Worm (Caenorhabditis elegans) whole organism, L4 larva: Measurements from ENCODE around the gene col-147.
"Not testable (repeated sequence)": the region's sequence is repeated elsewhere in the genome, so short reads cannot be mapped to it uniquely, and the experiment has no call there.

Experiments used
- ama-1 ChIP-seq: fragments of 150-350 bp; optimal IDR thresholded peaks from 2 replicates; lab custom pipeline; 2014; ENCODE audit warnings: inconsistent platforms, mixed read lengths
- ceh-20 ChIP-seq: fragments of 200-800 bp; sonication (Bioruptor generic); IDR thresholded peaks from 2 replicates; pipeline ENCODE4 v1.3.6; 2022; ENCODE audit warnings: missing genetic modification reagents, missing genetic modification characterization, missing compliant biosample characterization
- ceh-82 ChIP-seq: sonication (generic microtip); optimal IDR thresholded peaks from 2 replicates; lab custom pipeline; 2017; ENCODE audit warnings: missing biosample characterization, missing genetic modification characterization
- dpl-1 ChIP-seq: fragments of 150-350 bp; optimal IDR thresholded peaks from 2 replicates; lab custom pipeline; 2014; ENCODE audit warnings: missing biosample characterization, missing genetic modification reagents, missing genetic modification characterization
- jun-1 ChIP-seq: fragments of 150-350 bp; optimal IDR thresholded peaks from 2 replicates; lab custom pipeline; 2014; ENCODE audit warnings: missing biosample characterization, missing genetic modification reagents, missing genetic modification characterization
- lin-13 ChIP-seq: fragments of 150-350 bp; optimal IDR thresholded peaks from 2 replicates; lab custom pipeline; 2014; ENCODE audit warnings: missing biosample characterization, missing genetic modification reagents, missing genetic modification characterization
- lir-3 ChIP-seq: sonication (generic microtip); optimal IDR thresholded peaks from 2 replicates; lab custom pipeline; 2016; ENCODE audit warnings: mild to moderate bottlenecking, missing genetic modification characterization, missing compliant biosample characterization
- lsy-2 ChIP-seq, 2 experiments: fragments of 150-350 bp in 1 of 2; sonication (generic microtip) in 1 of 2; optimal IDR thresholded peaks; 2 replicates each; lab custom pipeline; 2014 to 2017; ENCODE audit warnings: missing biosample characterization in 2 of 2, missing genetic modification characterization in 2 of 2
- nhr-102 ChIP-seq: sonication (generic microtip); optimal IDR thresholded peaks from 2 replicates; lab custom pipeline; 2016; ENCODE audit warnings: mild to moderate bottlenecking, missing genetic modification characterization, moderate library complexity, missing compliant biosample characterization
- nhr-237 ChIP-seq: sonication (generic microtip); optimal IDR thresholded peaks from 2 replicates; lab custom pipeline; 2017; ENCODE audit warnings: missing biosample characterization, missing genetic modification characterization
- pqm-1 ChIP-seq: sonication (generic microtip); optimal IDR thresholded peaks from 2 replicates; lab custom pipeline; 2017; ENCODE audit warnings: missing biosample characterization, missing genetic modification characterization
- snpc-4 ChIP-seq: fragments of 150-350 bp; optimal IDR thresholded peaks from 2 replicates; lab custom pipeline; 2014; ENCODE audit warnings: missing biosample characterization, missing genetic modification characterization
- zip-2 ChIP-seq: fragments of 150-350 bp; optimal IDR thresholded peaks from 2 replicates; lab custom pipeline; 2014; ENCODE audit warnings: missing biosample characterization, missing genetic modification characterization
- ztf-11 ChIP-seq: fragments of 150-350 bp; optimal IDR thresholded peaks from 2 replicates; lab custom pipeline; 2014; ENCODE audit warnings: missing biosample characterization, missing genetic modification characterization

- not testable (repeated sequence) for TF ChIP-seq lsy-2 (tag; optimal IDR thresholded peaks at IDR 0.05; lab: Kevin White, UChicago); dpl-1 (GFP tag; lab: Kevin White, UChicago); ama-1 (lab: Kevin White, UChicago); zip-2 (tag; lab: Kevin White, UChicago); nhr-237 (tag; lab: Kevin White, UChicago); ceh-82; lir-3 (tag; lab: Kevin White, UChicago); pqm-1 (tag; lab: Kevin White, UChicago); jun-1 (tag; lab: Kevin White, UChicago); lin-13 (GFP tag; lab: Kevin White, UChicago); snpc-4 (tag; lab: Kevin White, UChicago); ceh-20; nhr-102 (tag; lab: Kevin White, UChicago); ztf-11 (tag; lab: Kevin White, UChicago)
These were observed 29.6 kb downstream of the col-147 start for ce11 chrV:9603488-9603887.
